Fruit fly (Drosophila melanogaster) whole organism, embryonic: ENCODE measurements around the gene CG12301.

Experiments used
- Adf1 ChIP-seq: fragments of 200-800 bp; sonication (Bioruptor generic); IDR thresholded peaks from 2 replicates; pipeline ENCODE4 v1.3.6; 2022; ENCODE audit warnings: missing biosample characterization, missing genetic modification characterization
- Atf6 ChIP-seq: fragments of 200-800 bp; sonication (Bioruptor generic); IDR thresholded peaks from 2 replicates; pipeline ENCODE4 v1.3.6; 2022; ENCODE audit warnings: missing biosample characterization, missing genetic modification characterization
- Awh ChIP-seq: fragments of 200-800 bp; sonication (Bioruptor generic); IDR thresholded peaks from 2 replicates; pipeline ENCODE4, ENCODE4 v1.3.6; 2022; ENCODE audit warnings: missing biosample characterization, missing genetic modification characterization
- Bgb ChIP-seq: fragments of 200-800 bp; sonication (Bioruptor generic); IDR thresholded peaks from 2 replicates; pipeline ENCODE4 v1.3.6; 2022; ENCODE audit warnings: missing biosample characterization, missing genetic modification characterization; ENCODE audit not compliant: partially characterized antibody
- CG10321 ChIP-seq: fragments of 200-800 bp; sonication (Bioruptor generic); IDR thresholded peaks from 2 replicates; pipeline ENCODE4 v1.3.6; 2022; ENCODE audit warnings: missing biosample characterization, missing genetic modification characterization
- CG10543 ChIP-seq: fragments of 200-800 bp; sonication (Bioruptor generic); optimal IDR thresholded peaks from 3 replicates; lab custom pipeline; 2017; ENCODE audit warnings: missing biosample characterization, mild to moderate bottlenecking, missing genetic modification characterization, moderate library complexity
- CG13123 ChIP-seq: fragments of 200-800 bp; sonication (Bioruptor generic); optimal IDR thresholded peaks from 2 replicates; lab custom pipeline; 2016; ENCODE audit warnings: missing biosample characterization, missing genetic modification characterization
- CG15479 ChIP-seq: fragments of 200-800 bp; sonication (Bioruptor generic); optimal IDR thresholded peaks from 3 replicates; lab custom pipeline; 2019; ENCODE audit warnings: missing biosample characterization, mild to moderate bottlenecking, missing genetic modification characterization, moderate library complexity
- CG16779 ChIP-seq: fragments of 200-800 bp; sonication (Bioruptor generic); IDR thresholded peaks from 2 replicates; pipeline ENCODE4 v1.3.6; 2022; ENCODE audit warnings: missing biosample characterization, missing genetic modification characterization
- CG3163 ChIP-seq: fragments of 200-800 bp; sonication (Bioruptor generic); optimal IDR thresholded peaks from 3 replicates; lab custom pipeline; 2016; ENCODE audit warnings: missing biosample characterization, missing genetic modification characterization
- CG34376 ChIP-seq: fragments of 200-800 bp; sonication (Bioruptor generic); optimal IDR thresholded peaks from 2 replicates; lab custom pipeline; 2018; ENCODE audit warnings: missing biosample characterization, mild to moderate bottlenecking, missing genetic modification characterization
- CG42726 ChIP-seq: fragments of 200-800 bp; sonication (Bioruptor generic); IDR thresholded peaks from 2 replicates; pipeline ENCODE4 v1.3.6; 2022; ENCODE audit warnings: missing biosample characterization, missing genetic modification characterization; ENCODE audit not compliant: partially characterized antibody
- CG4424 ChIP-seq: fragments of 200-800 bp; sonication (Bioruptor generic); optimal IDR thresholded peaks from 3 replicates; lab custom pipeline; 2016; ENCODE audit warnings: missing biosample characterization, missing genetic modification characterization
- CG5180 ChIP-seq: fragments of 200-800 bp; sonication (Bioruptor generic); optimal IDR thresholded peaks from 3 replicates; lab custom pipeline; 2017; ENCODE audit warnings: missing biosample characterization, missing genetic modification characterization, mild to moderate bottlenecking, moderate library complexity, missing genetic modification reagents
- CG7271 ChIP-seq: fragments of 200-800 bp; sonication (Bioruptor generic); optimal IDR thresholded peaks from 2 replicates; lab custom pipeline; 2018; ENCODE audit warnings: missing biosample characterization, mild to moderate bottlenecking, missing genetic modification characterization, moderate library complexity
- CG7357 ChIP-seq: fragments of 200-800 bp; sonication (Bioruptor generic); IDR thresholded peaks from 3 replicates; pipeline ENCODE4 v1.3.6; 2022; ENCODE audit warnings: missing biosample characterization, missing genetic modification characterization
- CG9797 ChIP-seq: fragments of 200-800 bp; sonication (Bioruptor generic); optimal IDR thresholded peaks from 3 replicates; lab custom pipeline; 2018; ENCODE audit warnings: missing biosample characterization, mild to moderate bottlenecking, missing genetic modification characterization
- CkIIα-i1 ChIP-seq: fragments of 200-800 bp; sonication (Bioruptor generic); IDR thresholded peaks from 2 replicates; pipeline ENCODE4 v1.3.6; 2022; ENCODE audit warnings: missing biosample characterization, missing genetic modification characterization
- D ChIP-seq, 2 experiments: fragments of 200-800 bp in 1 of 2; fragments of >200 bp in 1 of 2; sonication (Bioruptor generic) in 1 of 2; optimal IDR thresholded peaks; 2 replicates in 1 of 2; 3 replicates in 1 of 2; lab custom pipeline; 2017; ENCODE audit warnings: mild to moderate bottlenecking in 1 of 2, missing biosample characterization in 1 of 2, missing genetic modification characterization in 1 of 2, missing genetic modification reagents in 1 of 2
- Dbx ChIP-seq: fragments of 200-800 bp; sonication (Bioruptor generic); IDR thresholded peaks from 3 replicates; pipeline ENCODE4 v1.3.6; 2022; ENCODE audit warnings: missing biosample characterization, missing genetic modification characterization
- Deaf1 ChIP-seq: fragments of 200-800 bp; optimal IDR thresholded peaks from 3 replicates; lab custom pipeline; 2019; ENCODE audit warnings: missing biosample characterization, mild to moderate bottlenecking, missing genetic modification characterization, moderate library complexity
- Dll ChIP-seq: fragments of 200-800 bp; sonication (Bioruptor generic); IDR thresholded peaks from 4 replicates; pipeline ENCODE4 v1.3.6; 2022; ENCODE audit warnings: missing biosample characterization, missing genetic modification characterization; ENCODE audit not compliant: partially characterized antibody
- H15 ChIP-seq: fragments of 200-800 bp; sonication (Bioruptor generic); IDR thresholded peaks from 3 replicates; pipeline ENCODE4 v1.3.6; 2022; ENCODE audit warnings: missing biosample characterization, missing genetic modification characterization
- Kr ChIP-seq: fragments of 200-800 bp; sonication (Bioruptor generic); optimal IDR thresholded peaks from 2 replicates; lab custom pipeline; 2017; ENCODE audit warnings: missing biosample characterization, mild to moderate bottlenecking, missing genetic modification characterization
- Med ChIP-seq: fragments of 200-800 bp; sonication (Bioruptor generic); peaks from one replicate; lab custom pipeline; 2016; ENCODE audit warnings: missing biosample characterization, missing genetic modification characterization, mild to moderate bottlenecking, inconsistent platforms, moderate library complexity
- Oaz ChIP-seq: fragments of 200-800 bp; sonication (Bioruptor generic); IDR thresholded peaks from 2 replicates; pipeline ENCODE4 v1.3.6; 2022; ENCODE audit warnings: missing biosample characterization, missing genetic modification characterization
- Oli ChIP-seq: fragments of 200-800 bp; sonication (Bioruptor generic); optimal IDR thresholded peaks from 2 replicates; lab custom pipeline; 2018; ENCODE audit warnings: missing biosample characterization, mild to moderate bottlenecking, missing genetic modification characterization, moderate library complexity
- Opbp ChIP-seq: fragments of 200-800 bp; sonication (Bioruptor generic); IDR thresholded peaks from 3 replicates; pipeline ENCODE4 v1.3.6; 2022; ENCODE audit warnings: missing biosample characterization, missing genetic modification characterization; ENCODE audit not compliant: partially characterized antibody
- Side ChIP-seq: fragments of 200-800 bp; sonication (Bioruptor generic); optimal IDR thresholded peaks from 2 replicates; lab custom pipeline; 2016; ENCODE audit warnings: missing biosample characterization, missing genetic modification characterization
- Six4 ChIP-seq: fragments of 200-800 bp; sonication (Bioruptor generic); optimal IDR thresholded peaks from 2 replicates; lab custom pipeline; 2016; ENCODE audit warnings: missing biosample characterization, missing genetic modification characterization
- crc ChIP-seq: fragments of 200-800 bp; sonication (Bioruptor generic); optimal IDR thresholded peaks from 2 replicates; lab custom pipeline; 2016; ENCODE audit warnings: missing biosample characterization, missing genetic modification characterization
- crp ChIP-seq, 2 experiments: fragments of 200-800 bp; sonication (Bioruptor generic); optimal IDR thresholded peaks; 2 replicates in 1 of 2; 3 replicates in 1 of 2; lab custom pipeline; 2017; ENCODE audit warnings: missing biosample characterization in 2 of 2, missing genetic modification characterization in 2 of 2, mild to moderate bottlenecking in 1 of 2, moderate library complexity in 1 of 2
- cwo ChIP-seq: fragments of 200-800 bp; sonication (Bioruptor generic); optimal IDR thresholded peaks from 3 replicates; lab custom pipeline; 2017; ENCODE audit warnings: missing biosample characterization, missing genetic modification characterization, mild to moderate bottlenecking, moderate library complexity, missing genetic modification reagents
- emc ChIP-seq: fragments of 200-800 bp; sonication (Bioruptor generic); optimal IDR thresholded peaks from 2 replicates; lab custom pipeline; 2016; ENCODE audit warnings: missing biosample characterization, missing genetic modification characterization
- lab ChIP-seq: fragments of 200-800 bp; sonication (Bioruptor generic); optimal IDR thresholded peaks from 3 replicates; lab custom pipeline; 2017; ENCODE audit warnings: missing biosample characterization, missing genetic modification characterization, mild to moderate bottlenecking, moderate library complexity, missing genetic modification reagents
- luna ChIP-seq: fragments of 200-800 bp; sonication (Bioruptor generic); optimal IDR thresholded peaks from 2 replicates; lab custom pipeline; 2016; ENCODE audit warnings: missing biosample characterization, missing genetic modification characterization
- maf-S ChIP-seq: fragments of 200-800 bp; sonication (Bioruptor generic); optimal IDR thresholded peaks from 2 replicates; lab custom pipeline; 2016; ENCODE audit warnings: missing biosample characterization, missing genetic modification characterization
- p53 ChIP-seq: fragments of 200-800 bp; sonication (Bioruptor generic); optimal IDR thresholded peaks from 2 replicates; lab custom pipeline; 2016; ENCODE audit warnings: missing biosample characterization, missing genetic modification characterization
- pb ChIP-seq: fragments of 200-800 bp; sonication (Bioruptor generic); optimal IDR thresholded peaks from 3 replicates; lab custom pipeline; 2016; ENCODE audit warnings: missing biosample characterization, missing genetic modification characterization
- slbo ChIP-seq: fragments of 200-800 bp; sonication (Bioruptor generic); IDR thresholded peaks from 2 replicates; pipeline ENCODE4 v1.3.6; 2022; ENCODE audit warnings: missing biosample characterization, missing genetic modification characterization
- slou ChIP-seq: fragments of 200-800 bp; sonication (Bioruptor generic); optimal IDR thresholded peaks from 3 replicates; lab custom pipeline; 2016; ENCODE audit warnings: missing biosample characterization, missing genetic modification characterization
- tgo ChIP-seq: fragments of 200-800 bp; sonication (Bioruptor generic); IDR thresholded peaks from 3 replicates; pipeline ENCODE4 v1.3.6; 2022; ENCODE audit warnings: missing biosample characterization, missing genetic modification characterization
- tio ChIP-seq: fragments of 200-800 bp; sonication (Bioruptor generic); optimal IDR thresholded peaks from 2 replicates; lab custom pipeline; 2017; ENCODE audit warnings: missing biosample characterization, missing genetic modification characterization, inconsistent platforms
- trem ChIP-seq: fragments of 200-800 bp; optimal IDR thresholded peaks from 3 replicates; lab custom pipeline; 2019; ENCODE audit warnings: missing biosample characterization, mild to moderate bottlenecking, missing genetic modification characterization, moderate library complexity
- unc-4 ChIP-seq: fragments of 200-800 bp; sonication (Bioruptor generic); IDR thresholded peaks from 2 replicates; pipeline ENCODE4 v1.3.6; 2022; ENCODE audit warnings: missing biosample characterization, missing genetic modification characterization; ENCODE audit not compliant: partially characterized antibody
- unpg ChIP-seq: fragments of 200-800 bp; sonication (Bioruptor generic); optimal IDR thresholded peaks from 3 replicates; lab custom pipeline; 2018; ENCODE audit warnings: missing biosample characterization, mild to moderate bottlenecking, missing genetic modification characterization, moderate library complexity
- vvl ChIP-seq: fragments of 200-800 bp; sonication (Bioruptor generic); IDR thresholded peaks from 2 replicates; pipeline ENCODE4 v1.3.6; 2022; ENCODE audit warnings: missing biosample characterization, missing genetic modification characterization

Gene CG12301

DNA sequence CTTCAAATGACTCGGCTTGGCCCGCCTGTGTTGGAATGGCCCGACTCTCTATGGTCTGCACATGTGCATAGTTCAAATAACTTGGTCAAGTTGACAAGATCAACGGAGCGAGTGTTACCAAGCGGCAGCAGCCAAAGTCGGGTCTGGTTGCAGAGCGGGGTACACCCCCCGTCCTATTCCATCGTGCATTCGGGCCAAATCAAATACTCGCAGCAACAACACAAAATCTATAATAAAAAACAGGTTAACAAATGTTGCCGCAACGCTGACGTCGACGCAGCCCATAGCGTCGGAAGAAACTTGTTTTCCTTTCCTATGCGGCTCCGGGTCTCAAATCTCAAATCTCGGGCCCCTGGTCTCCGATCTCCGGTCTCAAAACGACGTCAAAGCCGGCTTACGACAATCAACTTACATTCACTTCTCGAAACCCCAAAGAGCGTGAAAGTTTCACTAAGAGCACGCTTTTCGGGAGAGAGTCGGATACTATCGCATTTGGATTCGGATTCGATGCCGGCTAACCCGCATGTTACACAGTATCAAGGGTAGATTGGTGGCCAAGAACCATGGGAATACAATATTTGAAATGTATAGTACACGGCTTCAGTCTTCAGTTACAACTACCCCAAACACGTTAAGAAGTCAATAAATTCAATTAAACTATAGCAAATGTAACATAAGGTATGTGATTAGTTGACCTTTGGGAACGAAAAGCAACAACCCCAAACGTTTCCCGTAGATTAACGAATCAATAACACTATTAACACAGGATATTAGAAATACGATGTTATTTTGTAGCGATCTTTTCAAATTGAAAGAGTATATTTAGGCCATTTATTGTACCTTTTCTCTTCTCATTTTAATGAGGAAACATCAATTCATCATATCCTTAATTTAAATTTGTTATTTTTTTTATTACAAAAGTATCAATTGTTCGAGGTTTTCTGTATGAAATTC lies 46.0 kb upstream of the CG12301 start (continued):
- TF ChIP-seq Opbp (GFP tag; lab: Robert Waterston, UW) (no peak), CG13123 (GFP tag; lab: Kevin White, UChicago) (no peak), Kr (GFP tag; lab: Kevin White, UChicago) (no peak), Dll (GFP tag; lab: Robert Waterston, UW) (0 out of 4 replicates have a peak, but pooled peaks have one; percentile 5), Awh (GFP tag; lab: Robert Waterston, UW) (no peak; the same call in 1 of the 2 replicates), emc (GFP tag; lab: Kevin White, UChicago) (no peak), H15 (no peak), luna (no peak), pb (GFP tag; lab: Kevin White, UChicago) (no peak), CG4424 (GFP tag; lab: Kevin White, UChicago) (peak; percentile 53), slou (peak; percentile 28), CG7357 (no peak), Six4 (GFP tag; lab: Kevin White, UChicago) (peak; percentile 15), CG10543 (GFP tag; lab: Kevin White, UChicago) (no peak), CG34376 (no peak), CG15479 (GFP tag; lab: Kevin White, UChicago) (no peak), D (optimal IDR thresholded peaks at IDR 0.05; lab: Kevin White, UChicago) (no peak), D (GFP tag; optimal IDR thresholded peaks at IDR 0.05; lab: Kevin White, UChicago) (peak; percentile 43), maf-S (GFP tag; lab: Kevin White, UChicago) (peak; percentile 28), Dbx (GFP tag; lab: Robert Waterston, UW) (0 out of 3 replicates have a peak, but pooled peaks have one; percentile 16), p53 (peak; percentile 16), CG9797 (GFP tag; lab: Kevin White, UChicago) (no peak)
- TF ChIP-seq, all 482 proteins: peak for 256

DNA sequence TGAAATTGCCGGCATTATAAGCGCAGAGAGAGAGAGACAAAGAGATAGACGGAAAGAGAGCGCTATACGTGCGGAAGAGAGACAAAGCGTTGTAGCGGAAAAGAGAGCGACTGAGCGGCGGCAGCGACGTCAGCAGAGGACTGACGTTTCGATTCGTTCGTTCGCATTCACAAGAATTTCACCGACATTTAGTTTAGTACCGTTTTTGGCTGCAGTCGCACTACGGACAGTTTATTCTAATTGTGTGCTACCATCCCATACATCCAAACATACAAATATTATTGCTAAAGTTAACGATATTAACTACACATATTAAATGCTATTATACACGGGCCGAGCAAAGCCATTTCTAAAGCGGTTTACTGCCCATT lies 45.4 kb upstream of the CG12301 start, which contains the start of gene CrebA:
Gene CrebA, plus strand, starts transcription at position 168 of the 371 bp plus-strand sequence.
- no peak for TF ChIP-seq crp (GFP tag; optimal IDR thresholded peaks at IDR 0.05; lab: Kevin White, UChicago)
- TF ChIP-seq Oaz: no peak
- TF ChIP-seq crc (GFP tag; lab: Kevin White, UChicago): no peak
- no peak for TF ChIP-seq CG5180 (GFP tag; lab: Kevin White, UChicago)
- TF ChIP-seq CG10321 (GFP tag; lab: Robert Waterston, UW): peak; percentile 55; the same call in 1 of the 2 replicates
- TF ChIP-seq CG3163 (GFP tag; lab: Kevin White, UChicago): peak; percentile 92
- no peak for TF ChIP-seq Atf6 (GFP tag; lab: Robert Waterston, UW)
- no peak for TF ChIP-seq CkIIα-i1 (GFP tag; lab: Robert Waterston, UW)
- no peak for TF ChIP-seq tio (GFP tag; lab: Kevin White, UChicago)
- TF ChIP-seq cwo (GFP tag; lab: Kevin White, UChicago): no peak
- TF ChIP-seq slbo (GFP tag; lab: Robert Waterston, UW): no peak
- no peak for TF ChIP-seq Side (GFP tag; lab: Kevin White, UChicago)
- TF ChIP-seq unpg (GFP tag; lab: Kevin White, UChicago): no peak
- 0 out of 4 replicates have a peak, but pooled peaks have one; percentile 15 for TF ChIP-seq Dll (GFP tag; lab: Robert Waterston, UW)
- TF ChIP-seq H15: no peak
- peak; percentile 37; the same call in 1 of the 2 replicates for TF ChIP-seq vvl (GFP tag; lab: Robert Waterston, UW)
- TF ChIP-seq Dbx (GFP tag; lab: Robert Waterston, UW): 0 out of 3 replicates have a peak, but pooled peaks have one; percentile 10
- no peak for TF ChIP-seq Oli (tag; lab: Kevin White, UChicago)
- peak; percentile 30; the same call in 1 of the 2 replicates for TF ChIP-seq Bgb
- no peak for TF ChIP-seq lab
- peak; percentile 90 for TF ChIP-seq Adf1 (GFP tag; lab: Robert Waterston, UW)
- no peak for TF ChIP-seq tgo (GFP tag; lab: Robert Waterston, UW)
- TF ChIP-seq trem (tag; lab: Kevin White, UChicago): no peak
- TF ChIP-seq Deaf1 (tag; lab: Kevin White, UChicago): peak; percentile 53
- no peak for TF ChIP-seq unc-4
- TF ChIP-seq CG16779 (GFP tag; lab: Robert Waterston, UW): no peak
- TF ChIP-seq Med: peak; percentile 15
- TF ChIP-seq CG7271: no peak
- peak; percentile 7; the same call in 1 of the 2 replicates for TF ChIP-seq CG42726 (GFP tag; lab: Robert Waterston, UW)
